Fruit fly (Drosophila melanogaster): ENCODE results near the gene CG31624.

CG31624 gene

DNA sequence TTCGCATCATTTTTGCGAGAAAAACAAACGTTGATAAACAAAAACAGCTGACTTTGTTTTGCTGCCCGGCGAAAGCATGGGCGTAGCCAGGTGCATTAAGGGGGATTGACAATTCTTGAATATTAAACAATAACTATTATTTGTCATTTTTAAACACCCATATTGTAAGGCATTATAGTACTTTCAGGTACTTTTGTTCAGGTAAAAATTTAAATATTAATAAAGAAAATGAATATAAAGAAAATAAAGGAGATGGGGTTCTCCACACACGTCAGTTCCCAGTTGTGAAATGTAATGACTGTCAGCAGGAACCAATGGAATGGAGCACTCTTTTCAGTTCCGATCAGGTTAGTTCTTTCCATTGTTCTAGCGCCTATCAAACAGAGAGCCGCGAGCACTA is 41.6 kb downstream of the CG31624 start, which contains the start of the genes Coq3 and Pld3 (continued):
- TF ChIP-seq CG5180 (GFP tag; optimal IDR thresholded peaks at IDR 0.05), result peak; percentile 39
- no peak for TF ChIP-seq CG14860 (GFP tag; IDR thresholded peaks at IDR 0.05; ENCODE audit: partially characterized antibody)
- no peak for TF ChIP-seq zf30C (GFP tag; optimal IDR thresholded peaks at IDR 0.05)
- TF ChIP-seq luna (GFP tag; optimal IDR thresholded peaks at IDR 0.05), result peak; percentile 31
- TF ChIP-seq CG10274 (GFP tag; optimal IDR thresholded peaks at IDR 0.05), result peak; percentile 37
- TF ChIP-seq Ravus (GFP tag; IDR thresholded peaks at IDR 0.05), result no peak; the same call in 1 of the 2 replicates
- TF ChIP-seq grau (tag; optimal IDR thresholded peaks at IDR 0.05), result peak; percentile 83
- TF ChIP-seq dan (GFP tag; IDR thresholded peaks at IDR 0.05), result no peak
- TF ChIP-seq CG30431 (GFP tag; optimal IDR thresholded peaks at IDR 0.05), result peak; percentile 64
- peak; percentile 8 for TF ChIP-seq da (GFP tag; optimal IDR thresholded peaks at IDR 0.05)
- TF ChIP-seq CG8944 (GFP tag; optimal IDR thresholded peaks at IDR 0.05), result peak; percentile 49
- TF ChIP-seq trem (tag; optimal IDR thresholded peaks at IDR 0.05), result peak; percentile 70
- TF ChIP-seq CG11093 (GFP tag; IDR thresholded peaks at IDR 0.05), result peak; percentile 68
- peak; percentile 60 for TF ChIP-seq CrebB (tag; optimal IDR thresholded peaks at IDR 0.05)
- no peak for TF ChIP-seq gt (GFP tag; IDR thresholded peaks at IDR 0.05)
- TF ChIP-seq CG2678 (tag; optimal IDR thresholded peaks at IDR 0.05), result peak; percentile 90
- TF ChIP-seq CG12071 (GFP tag; optimal IDR thresholded peaks at IDR 0.05), result peak; percentile 64
- no peak for TF ChIP-seq cg (GFP tag; optimal IDR thresholded peaks at IDR 0.05)
- TF ChIP-seq CG14965 (GFP tag; optimal IDR thresholded peaks at IDR 0.05; ENCODE audit: borderline replicate concordance), result no peak
- TF ChIP-seq emc (GFP tag; optimal IDR thresholded peaks at IDR 0.05), result no peak
- TF ChIP-seq CG4820 (GFP tag; optimal IDR thresholded peaks at IDR 0.05), result peak; percentile 69
- no peak for TF ChIP-seq zen2 (GFP tag; IDR thresholded peaks at IDR 0.05; ENCODE audit: partially characterized antibody)
- TF ChIP-seq al (GFP tag; IDR thresholded peaks at IDR 0.05), result peak; percentile 61
- no peak for TF ChIP-seq eve (GFP tag; optimal IDR thresholded peaks at IDR 0.05)
- no peak for TF ChIP-seq unc-4 (GFP tag; IDR thresholded peaks at IDR 0.05; ENCODE audit: partially characterized antibody)
- peak; percentile 75 for TF ChIP-seq Usf (GFP tag; optimal IDR thresholded peaks at IDR 0.05)
- TF ChIP-seq vvl (GFP tag; IDR thresholded peaks at IDR 0.05), result peak; percentile 94
- TF ChIP-seq Dad (GFP tag; optimal IDR thresholded peaks at IDR 0.05), result peak; percentile 15
- TF ChIP-seq pita (GFP tag; optimal IDR thresholded peaks at IDR 0.05), result no peak
- TF ChIP-seq Drgx (GFP tag; IDR thresholded peaks at IDR 0.05), result peak; percentile 93
- no peak for TF ChIP-seq sna (GFP tag; IDR thresholded peaks at IDR 0.05; ENCODE audit: partially characterized antibody)
- peak; percentile 81 for TF ChIP-seq CG7556 (GFP tag; optimal IDR thresholded peaks at IDR 0.05)
- TF ChIP-seq CG10543 (GFP tag; optimal IDR thresholded peaks at IDR 0.05), result peak; percentile 65
- no peak for TF ChIP-seq sc (optimal IDR thresholded peaks at IDR 0.05)
- TF ChIP-seq sc (GFP tag; optimal IDR thresholded peaks at IDR 0.05), result peak; percentile 67
- peak; percentile 80 for TF ChIP-seq Asciz (GFP tag; optimal IDR thresholded peaks at IDR 0.05)
- TF ChIP-seq CkIIα-i1 (GFP tag; IDR thresholded peaks at IDR 0.05), result no peak
- no peak for TF ChIP-seq cas (GFP tag; IDR thresholded peaks at IDR 0.05)
- peak; percentile 19 for TF ChIP-seq trh (GFP tag; optimal IDR thresholded peaks at IDR 0.05)
- peak; percentile 77 for TF ChIP-seq CG34422 (GFP tag; IDR thresholded peaks at IDR 0.05)
- TF ChIP-seq PHDP (tag; optimal IDR thresholded peaks at IDR 0.05), result peak; percentile 86
- TF ChIP-seq D19B (GFP tag; optimal IDR thresholded peaks at IDR 0.05), result peak; percentile 68
- peak; percentile 72; the same call in 2 of the 3 replicates for TF ChIP-seq otp (GFP tag; IDR thresholded peaks at IDR 0.05)
- peak; percentile 75 for TF ChIP-seq CG5245 (GFP tag; optimal IDR thresholded peaks at IDR 0.05)
- TF ChIP-seq Kr (GFP tag; optimal IDR thresholded peaks at IDR 0.05), result no peak
- no peak for TF ChIP-seq Taf1 (GFP tag; IDR thresholded peaks at IDR 0.05)
- peak; percentile 69 for TF ChIP-seq CG12942 (GFP tag; optimal IDR thresholded peaks at IDR 0.05)
- TF ChIP-seq Ssrp (tag; optimal IDR thresholded peaks at IDR 0.05), result peak; percentile 73
- no peak for TF ChIP-seq Doc2 (GFP tag; IDR thresholded peaks at IDR 0.05)
- peak; percentile 58 for TF ChIP-seq exex (tag; optimal IDR thresholded peaks at IDR 0.05)
- TF ChIP-seq sob (GFP tag; IDR thresholded peaks at IDR 0.05), result peak; percentile 83
- TF ChIP-seq HLH4C (GFP tag; IDR thresholded peaks at IDR 0.05; ENCODE audit: partially characterized antibody), result no peak
